Worm (Caenorhabditis elegans): ENCODE measurements around the gene F58F12.2.

DNA sequence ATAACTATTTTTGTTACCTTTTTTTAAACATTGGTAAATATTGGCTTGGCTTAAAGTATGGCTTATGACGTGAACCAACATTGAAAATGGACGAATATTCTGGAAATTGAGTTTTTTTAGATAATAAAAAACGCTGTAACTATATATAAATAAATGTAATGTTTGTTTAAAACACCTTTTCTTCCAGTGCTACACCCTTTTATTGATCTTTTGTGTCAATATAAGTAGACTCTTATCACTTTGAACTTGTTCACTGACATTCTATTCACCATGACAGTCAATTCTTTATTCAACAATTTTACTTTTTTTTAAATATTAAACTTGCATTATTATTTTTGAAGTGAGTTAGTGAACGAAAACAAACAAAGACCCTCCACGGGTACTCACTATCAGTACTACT lies 15.4 kb upstream of the F58F12.2 start, which contains the start of gene T25D10.1:
- TF ChIP-seq pha-4 (tag; optimal IDR thresholded peaks at IDR 0.05): no peak
- TF ChIP-seq lin-11 (tag; optimal IDR thresholded peaks at IDR 0.05): no peak
- TF ChIP-seq nfya-1 (tag; optimal IDR thresholded peaks at IDR 0.05): no peak
- no peak for TF ChIP-seq rnt-1 (tag; optimal IDR thresholded peaks at IDR 0.05)
- TF ChIP-seq sox-4 (tag; optimal IDR thresholded peaks at IDR 0.05): no peak
- TF ChIP-seq hlh-6 (tag; optimal IDR thresholded peaks at IDR 0.05): no peak
- no peak for TF ChIP-seq eyg-1 (tag; optimal IDR thresholded peaks at IDR 0.05)
- no peak for TF ChIP-seq ceh-48 (tag; optimal IDR thresholded peaks at IDR 0.05)
- no peak for TF ChIP-seq lim-6 (tag; optimal IDR thresholded peaks at IDR 0.05)
- TF ChIP-seq unc-86 (tag; optimal IDR thresholded peaks at IDR 0.05): no peak
- no peak for TF ChIP-seq pat-9 (tag; optimal IDR thresholded peaks at IDR 0.05)
- no peak for TF ChIP-seq pha-2 (tag; optimal IDR thresholded peaks at IDR 0.05)

Data from whole organism, late embryonic.